Worm (Caenorhabditis elegans) whole organism, L4 larva: ENCODE measurements around the gene ptr-13.

ENCODE experiments used
- F10B5.3 ChIP-seq: sonication (generic microtip); optimal IDR thresholded peaks from 2 replicates; lab custom pipeline; 2016; ENCODE audit warnings: mild to moderate bottlenecking, missing genetic modification characterization, missing compliant biosample characterization
- F26F4.8 ChIP-seq: fragments of 200-800 bp; sonication (Bioruptor generic); conservative IDR thresholded peaks from 2 replicates; pipeline ENCODE4 v1.3.6; 2022; ENCODE audit warnings: missing genetic modification characterization, missing compliant biosample characterization
- ZK546.5 ChIP-seq, 2 experiments: sonication (generic microtip); optimal IDR thresholded peaks; 2 replicates each; lab custom pipeline; 2017; ENCODE audit warnings: missing biosample characterization in 2 of 2, missing genetic modification characterization in 2 of 2
- aha-1 ChIP-seq: fragments of 150-350 bp; peaks from one replicate; lab custom pipeline; 2014; ENCODE audit warnings: missing biosample characterization, missing genetic modification characterization
- ama-1 ChIP-seq: fragments of 150-350 bp; optimal IDR thresholded peaks from 2 replicates; lab custom pipeline; 2014; ENCODE audit warnings: inconsistent platforms, mixed read lengths
- arid-1 ChIP-seq: fragments of 200-800 bp; sonication (Bioruptor generic); conservative IDR thresholded peaks from 2 replicates; pipeline ENCODE4 v1.3.6; 2022; ENCODE audit warnings: missing genetic modification reagents, missing genetic modification characterization, missing compliant biosample characterization
- ceh-28 ChIP-seq: fragments of 150-350 bp; optimal IDR thresholded peaks from 2 replicates; lab custom pipeline; 2014; ENCODE audit warnings: missing biosample characterization, missing genetic modification reagents, missing genetic modification characterization
- ceh-32 ChIP-seq: sonication (generic microtip); optimal IDR thresholded peaks from 2 replicates; lab custom pipeline; 2016; ENCODE audit warnings: mild to moderate bottlenecking, missing genetic modification characterization, missing compliant biosample characterization; ENCODE audit not compliant: poor library complexity
- daf-16 ChIP-seq, 3 experiments: sonication (generic microtip); optimal IDR thresholded peaks; 2 replicates each; lab custom pipeline; 2016 to 2017; ENCODE audit warnings: missing genetic modification characterization in 3 of 3, missing genetic modification reagents in 3 of 3, mild to moderate bottlenecking in 2 of 3, missing compliant biosample characterization in 2 of 3, missing biosample characterization in 1 of 3, moderate library complexity in 1 of 3
- dmd-8 ChIP-seq: fragments of 200-800 bp; sonication (Bioruptor generic); IDR thresholded peaks from 2 replicates; pipeline ENCODE4 v1.3.6; 2022; ENCODE audit warnings: missing genetic modification characterization, missing compliant biosample characterization
- dmd-9 ChIP-seq: fragments of 200-800 bp; sonication (Bioruptor generic); IDR thresholded peaks from 2 replicates; pipeline ENCODE4 v1.3.6; 2022; ENCODE audit warnings: missing genetic modification reagents, missing genetic modification characterization, missing compliant biosample characterization
- dpl-1 ChIP-seq: fragments of 150-350 bp; optimal IDR thresholded peaks from 2 replicates; lab custom pipeline; 2014; ENCODE audit warnings: missing biosample characterization, missing genetic modification reagents, missing genetic modification characterization
- dve-1 ChIP-seq: sonication (generic microtip); optimal IDR thresholded peaks from 2 replicates; lab custom pipeline; 2017; ENCODE audit warnings: antibody characterized with exemption, mild to moderate bottlenecking, missing genetic modification characterization, missing compliant biosample characterization; ENCODE audit not compliant: insufficient read depth
- egl-27 ChIP-seq: sonication (generic microtip); optimal IDR thresholded peaks from 3 replicates; lab custom pipeline; 2017; ENCODE audit warnings: missing biosample characterization, missing genetic modification reagents, missing genetic modification characterization
- fkh-10 ChIP-seq: fragments of 150-350 bp; optimal IDR thresholded peaks from 2 replicates; lab custom pipeline; 2014; ENCODE audit warnings: missing biosample characterization, missing genetic modification reagents, missing genetic modification characterization
- hlh-30 ChIP-seq: sonication (generic microtip); optimal IDR thresholded peaks from 2 replicates; lab custom pipeline; 2017; ENCODE audit warnings: antibody characterized with exemption, mild to moderate bottlenecking, missing genetic modification characterization, missing compliant biosample characterization; ENCODE audit not compliant: insufficient read depth
- jun-1 ChIP-seq: fragments of 150-350 bp; optimal IDR thresholded peaks from 2 replicates; lab custom pipeline; 2014; ENCODE audit warnings: missing biosample characterization, missing genetic modification reagents, missing genetic modification characterization
- lim-7 ChIP-seq: fragments of 200-800 bp; sonication (Bioruptor generic); IDR thresholded peaks from 2 replicates; pipeline ENCODE4 v1.3.6; 2022; ENCODE audit warnings: missing genetic modification characterization, missing compliant biosample characterization
- lin-13 ChIP-seq: fragments of 150-350 bp; optimal IDR thresholded peaks from 2 replicates; lab custom pipeline; 2014; ENCODE audit warnings: missing biosample characterization, missing genetic modification reagents, missing genetic modification characterization
- lin-15B ChIP-seq: fragments of 150-350 bp; sonication (generic microtip); optimal IDR thresholded peaks from 3 replicates; lab custom pipeline; 2014; ENCODE audit warnings: missing biosample characterization, missing genetic modification characterization
- lin-38 ChIP-seq: fragments of 200-800 bp; sonication (Bioruptor generic); IDR thresholded peaks from 2 replicates; pipeline ENCODE4 v1.3.6; 2022; ENCODE audit warnings: missing genetic modification reagents, missing genetic modification characterization, missing compliant biosample characterization
- lin-39 ChIP-seq: fragments of 150-350 bp; optimal IDR thresholded peaks from 2 replicates; lab custom pipeline; 2014; ENCODE audit warnings: missing biosample characterization, missing genetic modification reagents, missing genetic modification characterization
- lsy-2 ChIP-seq, 2 experiments: fragments of 150-350 bp in 1 of 2; sonication (generic microtip) in 1 of 2; optimal IDR thresholded peaks; 2 replicates each; lab custom pipeline; 2014 to 2017; ENCODE audit warnings: missing biosample characterization in 2 of 2, missing genetic modification characterization in 2 of 2
- madf-9 ChIP-seq: fragments of 200-800 bp; sonication (Bioruptor generic); conservative IDR thresholded peaks from 2 replicates; pipeline ENCODE4 v1.3.6; 2022; ENCODE audit warnings: missing genetic modification reagents, missing genetic modification characterization, missing compliant biosample characterization
- mdt-29 ChIP-seq: fragments of 200-800 bp; sonication (Bioruptor generic); IDR thresholded peaks from 2 replicates; pipeline ENCODE4 v1.3.6; 2022; ENCODE audit warnings: missing genetic modification reagents, missing genetic modification characterization, missing compliant biosample characterization
- mep-1 ChIP-seq: fragments of 150-350 bp; sonication (generic microtip); optimal IDR thresholded peaks from 3 replicates; lab custom pipeline; 2014; ENCODE audit warnings: missing biosample characterization, missing genetic modification characterization
- mes-2 ChIP-seq: sonication (generic microtip); optimal IDR thresholded peaks from 2 replicates; lab custom pipeline; 2016; ENCODE audit warnings: missing genotype, mild to moderate bottlenecking, missing genetic modification characterization, missing compliant biosample characterization; ENCODE audit not compliant: poor library complexity, severe bottlenecking
- nhr-102 ChIP-seq: sonication (generic microtip); optimal IDR thresholded peaks from 2 replicates; lab custom pipeline; 2016; ENCODE audit warnings: mild to moderate bottlenecking, missing genetic modification characterization, moderate library complexity, missing compliant biosample characterization
- nhr-11 ChIP-seq: fragments of 150-350 bp; optimal IDR thresholded peaks from 2 replicates; lab custom pipeline; 2014; ENCODE audit warnings: missing biosample characterization, missing genetic modification characterization
- nhr-111 ChIP-seq: fragments of 200-800 bp; sonication (Bioruptor generic); optimal IDR thresholded peaks from 2 replicates; lab custom pipeline; 2018; ENCODE audit warnings: mild to moderate bottlenecking, missing genetic modification characterization, missing compliant biosample characterization
- nhr-25 ChIP-seq: sonication (generic microtip); optimal IDR thresholded peaks from 2 replicates; lab custom pipeline; 2017; ENCODE audit warnings: missing genetic modification characterization, mild to moderate bottlenecking, missing compliant biosample characterization, antibody characterized with exemption, moderate library complexity, borderline replicate concordance; ENCODE audit not compliant: insufficient read depth
- nhr-28 ChIP-seq: fragments of 150-350 bp; optimal IDR thresholded peaks from 2 replicates; lab custom pipeline; 2014; ENCODE audit warnings: missing biosample characterization, missing genetic modification characterization
- nhr-41 ChIP-seq: fragments of 200-800 bp; sonication (Bioruptor generic); IDR thresholded peaks from 2 replicates; pipeline ENCODE4 v1.3.6; 2022; ENCODE audit warnings: missing genetic modification reagents, missing genetic modification characterization, missing compliant biosample characterization
- nhr-48 ChIP-seq: sonication (generic microtip); optimal IDR thresholded peaks from 2 replicates; lab custom pipeline; 2016; ENCODE audit warnings: mild to moderate bottlenecking, missing genetic modification characterization, missing compliant biosample characterization
- nhr-6 ChIP-seq: fragments of 150-350 bp; optimal IDR thresholded peaks from 2 replicates; lab custom pipeline; 2014; ENCODE audit warnings: missing biosample characterization, missing genetic modification characterization
- nhr-77 ChIP-seq: fragments of 150-350 bp; optimal IDR thresholded peaks from 2 replicates; lab custom pipeline; 2014; ENCODE audit warnings: missing biosample characterization, missing genetic modification characterization
- rbr-2 ChIP-seq: sonication (generic microtip); optimal IDR thresholded peaks from 2 replicates; lab custom pipeline; 2016; ENCODE audit warnings: missing genotype, missing genetic modification characterization, missing compliant biosample characterization
- sdz-12 ChIP-seq: fragments of 200-800 bp; sonication (Bioruptor generic); optimal IDR thresholded peaks from 2 replicates; lab custom pipeline; 2018; ENCODE audit warnings: mild to moderate bottlenecking, missing genetic modification characterization, missing compliant biosample characterization
- snpc-1.2 ChIP-seq: fragments of 200-800 bp; sonication (Bioruptor generic); IDR thresholded peaks from 2 replicates; pipeline ENCODE4 v1.3.6; 2022; ENCODE audit warnings: missing genetic modification reagents, missing genetic modification characterization, missing compliant biosample characterization
- spr-3 ChIP-seq: fragments of 200-800 bp; sonication (Bioruptor generic); optimal IDR thresholded peaks from 2 replicates; lab custom pipeline; 2018; ENCODE audit warnings: mild to moderate bottlenecking, missing genetic modification characterization, missing compliant biosample characterization

Gene ptr-13

ce11 chrII:11132542-11132941 lies 29.7 kb downstream of the ptr-13 start, which contains the start of gene F40F8.11:
Gene F40F8.11 (minus strand): TSS chrII:11132590.
- TF ChIP-seq nhr-11 (tag; lab: Kevin White, UChicago) (no peak), daf-16 (GFP tag; optimal IDR thresholded peaks at IDR 0.05; lab: Kevin White, UChicago) (peak in 1 of 2 experiments; percentile 44), daf-16 (tag; optimal IDR thresholded peaks at IDR 0.05; lab: Kevin White, UChicago) (peak; percentile 32), nhr-102 (tag; lab: Kevin White, UChicago) (peak; percentile 11), dve-1 (tag; lab: Kevin White, UChicago) (peak; percentile 66), dpl-1 (peak; percentile 86), mes-2 (tag; lab: Kevin White, UChicago) (peak; percentile 68), aha-1 (peak; percentile 8), nhr-77 (peak; percentile 23), hlh-30 (tag; lab: Kevin White, UChicago) (peak; percentile 25), nhr-6 (tag; lab: Kevin White, UChicago) (no peak), mep-1 (peak; percentile 21), lsy-2 (tag; optimal IDR thresholded peaks at IDR 0.05; lab: Kevin White, UChicago) (peak in 1 of 2 experiments; percentile 82), F10B5.3 (no peak), lin-38 (GFP tag; lab: Robert Waterston, UW) (peak; percentile 93), nhr-28 (peak; percentile 1)

- TF ChIP-seq dve-1 (tag; lab: Kevin White, UChicago) (no peak), jun-1 (no peak), dmd-9 (no peak), nhr-48 (tag; lab: Kevin White, UChicago) (no peak), arid-1 (GFP tag; lab: Robert Waterston, UW) (no peak), dmd-8 (GFP tag; lab: Robert Waterston, UW) (no peak), nhr-11 (tag; lab: Kevin White, UChicago) (no peak), nhr-28 (no peak), lin-39 (tag; lab: Kevin White, UChicago) (no peak), F10B5.3 (no peak), rbr-2 (tag; lab: Kevin White, UChicago) (no peak), ZK546.5 (tag; optimal IDR thresholded peaks at IDR 0.05; lab: Kevin White, UChicago) (no peak)
- TF ChIP-seq, all 104 proteins: peak for 0
Observed at ce11 chrII:11129517-11129916, 32.8 kb downstream of the ptr-13 start, which contains the start of gene F40F8.12. Gene F40F8.12 (plus strand): TSS chrII:11129817.

- TF ChIP-seq madf-9 (GFP tag; lab: Robert Waterston, UW) (no peak), nhr-25 (tag; lab: Kevin White, UChicago) (no peak), lim-7 (GFP tag; lab: Robert Waterston, UW) (no peak), lin-13 (GFP tag; lab: Kevin White, UChicago) (no peak), snpc-1.2 (GFP tag; lab: Robert Waterston, UW) (no peak), sdz-12 (no peak), egl-27 (tag; lab: Kevin White, UChicago) (no peak), ceh-28 (tag; lab: Kevin White, UChicago) (no peak), mdt-29 (no peak), spr-3 (GFP tag; lab: Kevin White, UChicago) (no peak), fkh-10 (GFP tag; lab: Kevin White, UChicago) (no peak), ceh-32 (tag; lab: Kevin White, UChicago) (no peak)
Observed at ce11 chrII:11128989-11129388, 33.3 kb downstream of the ptr-13 start, which contains the start of gene F40F8.3. Gene F40F8.3 (plus strand): TSS chrII:11129289.

ce11 chrII:11127364-11127763 lies 34.9 kb downstream of the ptr-13 start, which contains the start of gene F40F8.1:
Gene F40F8.1 (plus strand): TSS chrII:11127664.
- TF ChIP-seq F26F4.8 (no peak), nhr-111 (GFP tag; lab: Kevin White, UChicago) (no peak), mep-1 (no peak), F10B5.3 (no peak), ama-1 (no peak), nhr-41 (GFP tag; lab: Robert Waterston, UW) (no peak), lin-15B (tag; lab: Kevin White, UChicago) (no peak)
